Fruit fly (Drosophila melanogaster) Kc167 (cell line): ENCODE measurements around the gene CG14221.

ENCODE experiments used
- Myc ChIP-seq: fragments of >200 bp; optimal IDR thresholded peaks from 2 replicates; lab custom pipeline; 2017; ENCODE audit warnings: missing external identifiers
- Sin3A ChIP-seq: fragments of >200 bp; optimal IDR thresholded peaks from 2 replicates; lab custom pipeline; 2018; ENCODE audit warnings: missing external identifiers
- h ChIP-seq: fragments of >200 bp; optimal IDR thresholded peaks from 3 replicates; lab custom pipeline; 2018; ENCODE audit warnings: missing external identifiers
- insv ChIP-seq: fragments of >200 bp; optimal IDR thresholded peaks from 3 replicates; lab custom pipeline; 2018; ENCODE audit warnings: missing external identifiers
- psq ChIP-seq: fragments of >200 bp; optimal IDR thresholded peaks from 2 replicates; lab custom pipeline; 2017; ENCODE audit warnings: missing external identifiers
- ttk ChIP-seq: sonication (Bioruptor generic); optimal IDR thresholded peaks from 2 replicates; lab custom pipeline; 2017; ENCODE audit warnings: missing external identifiers

The CG14221 gene

DNA sequence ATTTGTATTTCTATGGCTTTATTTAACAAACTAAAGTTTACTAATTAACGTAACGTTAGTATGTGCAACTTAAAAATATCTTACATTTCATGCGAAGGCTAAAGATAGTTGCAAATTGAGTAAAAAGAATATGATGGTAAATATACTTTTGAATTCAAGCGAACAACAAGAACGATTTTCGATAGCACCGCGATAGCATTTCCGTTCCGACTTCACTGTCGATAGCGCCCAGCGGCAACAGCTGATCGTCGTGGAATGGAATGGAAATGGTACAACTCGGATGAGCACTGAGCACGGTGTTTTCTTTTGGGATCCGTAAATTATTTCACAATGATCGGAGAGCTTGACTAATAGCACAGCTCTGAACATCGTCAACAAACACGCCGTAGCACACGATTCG lies 7.6 kb downstream of the CG14221 start:
- TF ChIP-seq Myc (lab: Kevin White, UChicago) (no peak), ttk (lab: Kevin White, UChicago) (no peak), Sin3A (lab: Kevin White, UChicago) (no peak), psq (lab: Kevin White, UChicago) (no peak), insv (lab: Kevin White, UChicago) (no peak), h (lab: Kevin White, UChicago) (no peak)

DNA sequence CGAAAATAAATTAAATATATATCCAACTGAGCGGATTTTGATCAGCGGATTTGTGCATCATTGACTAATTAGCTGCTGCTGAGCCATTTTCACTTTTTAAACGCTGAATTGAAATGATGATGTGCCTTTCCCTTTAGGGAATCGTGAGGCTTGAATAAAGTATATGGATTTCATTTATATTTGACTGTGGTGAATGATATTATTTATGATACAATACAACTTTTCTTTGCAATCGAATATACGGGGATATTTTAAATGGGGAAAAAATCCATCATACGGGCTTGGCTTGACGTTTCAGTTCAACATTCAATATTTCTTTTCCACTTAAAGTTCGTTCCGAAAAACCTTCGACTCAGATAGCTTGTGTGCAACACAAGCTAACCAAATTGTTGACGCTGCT lies 9.8 kb downstream of the CG14221 start, which contains the start of the genes Shawn and Tyler:
Gene Shawn (plus strand): TSS at position 301 of the 400 bp plus-strand sequence.
Gene Tyler (plus strand): TSS at position 301 of the 400 bp plus-strand sequence.
- TF ChIP-seq Myc (lab: Kevin White, UChicago) (no peak), Sin3A (lab: Kevin White, UChicago) (no peak), ttk (lab: Kevin White, UChicago) (no peak)

DNA sequence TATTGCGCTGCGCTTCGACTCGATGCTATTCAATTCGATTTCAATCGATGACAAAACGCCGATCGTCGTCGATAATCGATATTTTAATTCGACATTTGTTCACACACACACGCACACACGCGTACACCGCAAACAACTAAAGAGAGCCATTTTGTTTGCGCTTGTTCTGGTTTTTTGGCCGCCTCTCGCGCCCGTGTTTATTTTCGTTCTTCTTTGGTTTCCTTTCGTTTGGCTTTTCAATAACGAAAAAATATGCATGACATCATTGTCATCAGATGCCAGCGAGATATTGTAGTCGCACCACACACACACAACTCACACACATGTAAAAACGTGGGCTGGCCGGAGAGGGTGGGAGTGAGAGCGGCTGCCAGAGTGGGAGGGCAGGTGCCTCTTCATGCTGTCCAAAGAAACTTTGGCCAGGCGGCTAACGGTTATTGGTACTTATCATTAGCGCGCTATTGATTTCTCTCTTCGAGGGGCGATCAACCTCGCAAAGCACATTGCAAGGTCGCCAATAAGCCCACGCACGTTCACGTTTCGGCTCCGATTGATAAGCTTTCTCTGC lies 12.9 kb downstream of the CG14221 start:
- TF ChIP-seq insv (lab: Kevin White, UChicago) (no peak), Myc (lab: Kevin White, UChicago) (no peak), Sin3A (lab: Kevin White, UChicago) (no peak), ttk (lab: Kevin White, UChicago) (no peak), h (lab: Kevin White, UChicago) (no peak), psq (lab: Kevin White, UChicago) (no peak)

DNA sequence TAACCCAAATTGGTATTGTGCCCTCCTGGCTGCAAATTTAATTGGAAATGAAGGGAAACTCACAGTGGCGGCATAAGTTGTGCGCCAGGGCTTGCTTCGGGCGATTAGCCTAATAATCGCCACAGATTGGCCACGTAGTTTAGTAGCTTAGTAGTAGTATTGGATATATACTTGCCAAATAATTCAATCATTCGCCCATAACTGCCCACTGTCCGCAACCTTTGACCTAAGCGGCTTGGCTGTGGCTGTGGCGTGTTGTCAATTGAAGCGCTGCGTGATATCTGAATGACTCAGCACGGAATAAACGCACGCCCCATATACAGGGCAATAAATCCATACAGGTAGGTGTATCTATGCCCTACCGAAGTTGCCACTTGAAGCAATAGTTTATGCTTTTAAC lies 14.1 kb downstream of the CG14221 start:
- TF ChIP-seq ttk (lab: Kevin White, UChicago) = no peak
- no peak for TF ChIP-seq h (lab: Kevin White, UChicago)
- TF ChIP-seq Myc (lab: Kevin White, UChicago) = no peak
- TF ChIP-seq insv (lab: Kevin White, UChicago) = no peak
- TF ChIP-seq psq (lab: Kevin White, UChicago) = no peak
- no peak for TF ChIP-seq Sin3A (lab: Kevin White, UChicago)

DNA sequence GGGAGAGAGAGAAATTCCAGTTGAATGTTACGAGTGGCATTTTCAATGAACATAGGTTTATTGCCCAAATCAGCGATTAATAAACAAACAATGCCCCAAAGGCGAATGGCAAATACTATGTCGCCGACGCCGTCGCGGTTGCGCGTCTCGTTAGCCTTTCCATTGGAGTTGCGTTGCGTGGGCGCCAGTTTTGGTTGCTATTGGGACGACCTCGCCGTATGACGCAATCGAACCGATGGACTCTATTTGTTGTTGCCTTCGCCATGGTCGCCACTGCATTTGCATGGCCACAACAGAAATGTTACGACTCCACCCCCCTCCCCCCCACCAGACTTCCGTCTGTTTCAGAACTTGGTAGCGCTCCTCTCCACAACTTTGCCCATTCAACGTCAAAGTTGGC lies 14.5 kb downstream of the CG14221 start:
- no peak for TF ChIP-seq h (lab: Kevin White, UChicago)
- no peak for TF ChIP-seq ttk (lab: Kevin White, UChicago)
- no peak for TF ChIP-seq insv (lab: Kevin White, UChicago)
- no peak for TF ChIP-seq Sin3A (lab: Kevin White, UChicago)
- no peak for TF ChIP-seq psq (lab: Kevin White, UChicago)
- no peak for TF ChIP-seq Myc (lab: Kevin White, UChicago)

DNA sequence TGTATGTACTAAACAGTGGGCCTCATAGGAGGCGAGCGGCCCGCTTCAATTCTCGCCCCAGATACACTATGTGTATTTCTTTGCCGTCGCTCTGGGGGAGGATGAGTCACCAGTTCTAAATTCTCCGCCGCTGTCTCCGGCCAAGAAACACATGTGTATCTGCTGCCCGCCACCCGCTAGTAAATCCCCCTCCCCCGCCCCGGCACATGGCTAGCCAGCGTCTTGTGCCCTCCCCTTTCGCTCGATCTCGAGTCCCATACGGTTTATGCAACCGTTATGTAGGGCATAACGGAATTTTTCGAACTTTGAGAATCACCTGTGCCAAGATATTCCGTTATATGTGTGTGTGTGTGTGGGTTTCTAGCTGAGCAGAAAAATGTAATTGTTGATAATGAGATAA lies 15.1 kb downstream of the CG14221 start:
- TF ChIP-seq psq (lab: Kevin White, UChicago) (no peak), Sin3A (lab: Kevin White, UChicago) (no peak), ttk (lab: Kevin White, UChicago) (no peak), Myc (lab: Kevin White, UChicago) (no peak), h (lab: Kevin White, UChicago) (no peak), insv (lab: Kevin White, UChicago) (no peak)

DNA sequence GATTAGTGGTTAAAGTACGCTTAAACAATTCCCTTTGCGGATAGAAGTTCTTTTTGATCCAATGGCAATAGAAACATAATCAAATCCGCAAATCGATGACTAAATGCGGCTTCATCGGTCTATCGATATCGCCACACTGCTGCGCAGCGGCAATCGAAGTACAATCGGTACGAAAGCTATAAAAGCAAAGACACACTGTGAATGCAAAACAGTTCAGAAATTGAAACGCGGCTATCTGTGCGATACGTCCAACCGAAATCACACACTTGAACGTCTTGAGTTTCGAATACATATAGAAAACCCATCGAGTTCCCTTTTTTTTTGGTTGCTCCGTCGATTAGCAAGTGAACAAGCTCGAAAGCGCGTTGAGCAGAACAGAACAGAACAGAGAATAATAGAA lies 16.0 kb downstream of the CG14221 start, which contains the start of gene CG14207:
Gene CG14207 (plus strand): TSS at position 203 of the 400 bp plus-strand sequence.
- no peak for TF ChIP-seq ttk (lab: Kevin White, UChicago)
- no peak for TF ChIP-seq psq (lab: Kevin White, UChicago)
- TF ChIP-seq h (lab: Kevin White, UChicago) = no peak
- no peak for TF ChIP-seq insv (lab: Kevin White, UChicago)
- no peak for TF ChIP-seq Myc (lab: Kevin White, UChicago)
- no peak for TF ChIP-seq Sin3A (lab: Kevin White, UChicago)

DNA sequence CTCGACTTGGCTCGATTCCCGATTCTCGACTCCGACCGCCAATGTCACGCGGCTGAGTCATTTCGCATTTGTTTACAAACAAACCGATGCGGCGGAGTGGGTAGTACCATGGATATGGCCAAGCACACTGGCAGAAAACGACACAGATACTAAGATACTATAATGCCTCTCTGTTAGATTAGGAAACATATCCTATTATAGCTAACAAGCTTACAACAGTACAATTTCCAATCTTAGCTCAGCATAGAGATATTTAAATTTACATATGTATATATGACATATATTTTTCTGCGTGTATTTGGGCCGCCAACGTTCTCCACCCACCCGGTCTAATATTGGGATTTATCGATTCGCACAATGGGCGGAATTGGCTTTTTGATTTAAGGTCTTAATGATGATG lies 17.1 kb downstream of the CG14221 start:
- no peak for TF ChIP-seq insv (lab: Kevin White, UChicago)
- no peak for TF ChIP-seq ttk (lab: Kevin White, UChicago)

DNA sequence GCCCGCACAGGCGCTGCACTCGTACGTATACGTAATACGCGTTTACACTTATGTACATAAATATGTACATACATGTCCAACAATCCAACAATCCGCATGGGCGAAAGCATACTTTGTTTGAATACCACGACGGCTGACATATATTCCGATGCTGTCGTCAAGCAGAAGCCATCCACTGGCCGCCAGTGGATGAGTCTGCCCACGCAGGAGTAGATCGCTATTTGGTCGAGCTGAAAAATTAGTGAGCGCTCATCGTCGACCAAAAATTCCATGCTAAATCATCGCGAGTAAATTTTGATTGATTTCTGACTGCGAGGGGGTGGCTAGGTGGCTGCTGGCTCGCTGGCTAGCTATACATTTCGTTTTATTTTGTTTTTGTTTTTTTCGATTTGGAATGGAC lies 18.6 kb downstream of the CG14221 start:
- TF ChIP-seq Sin3A (lab: Kevin White, UChicago) (no peak), ttk (lab: Kevin White, UChicago) (no peak), psq (lab: Kevin White, UChicago) (no peak), h (lab: Kevin White, UChicago) (no peak), insv (lab: Kevin White, UChicago) (no peak), Myc (lab: Kevin White, UChicago) (no peak)

DNA sequence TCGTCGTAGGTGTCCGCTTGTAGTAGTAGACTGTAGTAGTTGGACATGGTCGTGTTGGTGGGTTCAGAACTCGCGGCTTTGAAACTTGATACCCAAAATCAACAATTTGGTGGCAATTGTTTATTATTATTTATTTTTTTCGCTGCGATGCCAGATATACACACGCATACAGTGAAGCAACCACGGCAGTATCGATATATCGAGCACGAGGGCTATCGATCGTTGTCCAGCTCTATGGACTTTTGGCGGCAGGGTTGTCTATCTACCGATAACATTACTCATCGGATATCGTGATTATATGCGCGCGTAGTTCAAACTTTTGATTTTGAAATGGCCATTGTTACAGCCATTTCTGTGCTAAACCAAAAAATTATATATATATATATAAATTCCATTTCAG lies 19.4 kb downstream of the CG14221 start, which contains the start of gene CG14220:
Gene CG14220 (minus strand): TSS at position 208 of the 400 bp plus-strand sequence.
- no peak for TF ChIP-seq Myc (lab: Kevin White, UChicago)
- no peak for TF ChIP-seq psq (lab: Kevin White, UChicago)
- TF ChIP-seq h (lab: Kevin White, UChicago) = no peak
- no peak for TF ChIP-seq insv (lab: Kevin White, UChicago)
- TF ChIP-seq ttk (lab: Kevin White, UChicago) = no peak
- no peak for TF ChIP-seq Sin3A (lab: Kevin White, UChicago)

DNA sequence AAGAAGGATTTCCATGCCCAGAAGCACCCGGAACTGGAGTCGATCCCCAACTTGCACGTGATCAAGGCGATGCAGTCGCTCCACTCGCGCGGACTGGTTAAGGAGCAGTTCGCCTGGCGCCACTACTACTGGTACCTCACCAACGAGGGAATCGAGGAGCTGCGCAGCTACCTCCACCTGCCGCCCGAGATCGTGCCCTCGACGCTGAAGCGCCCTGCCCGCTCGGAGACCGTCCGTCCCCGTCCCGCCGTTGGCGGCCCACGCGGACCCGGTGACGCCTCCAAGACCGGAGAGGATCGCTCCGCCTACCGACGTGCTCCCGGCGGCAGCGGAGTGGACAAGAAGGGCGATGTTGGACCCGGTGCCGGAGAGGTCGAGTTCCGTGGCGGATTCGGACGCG lies 22.5 kb downstream of the CG14221 start:
- no peak for TF ChIP-seq Myc (lab: Kevin White, UChicago)
- no peak for TF ChIP-seq h (lab: Kevin White, UChicago)
- no peak for TF ChIP-seq ttk (lab: Kevin White, UChicago)
- no peak for TF ChIP-seq Sin3A (lab: Kevin White, UChicago)
- no peak for TF ChIP-seq insv (lab: Kevin White, UChicago)
- no peak for TF ChIP-seq psq (lab: Kevin White, UChicago)
